Worm (Caenorhabditis elegans): ENCODE data around the gene C54E4.4.

Gene C54E4.4

DNA sequence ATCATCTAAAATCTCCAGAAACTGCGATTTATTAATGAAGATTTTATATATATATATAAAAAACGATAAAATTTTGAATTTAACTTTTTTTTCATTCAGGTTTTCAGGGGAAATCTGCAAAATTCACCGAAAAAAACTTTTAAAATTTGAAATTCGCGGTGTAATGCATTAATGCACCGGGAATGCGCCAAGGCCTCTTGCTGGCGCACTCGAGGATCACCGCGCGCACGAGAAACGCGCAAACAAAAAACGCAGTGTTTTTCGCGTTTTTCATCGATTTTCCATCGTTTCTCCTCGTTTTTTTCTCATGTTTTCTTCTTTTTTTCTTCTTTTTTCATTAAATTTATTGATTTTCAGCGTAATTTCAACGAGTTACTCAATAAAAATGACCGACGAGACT lies 9.1 kb upstream of the C54E4.4 start, which contains the start of gene hrpu-2 (continued):
- TF ChIP-seq nhr-11 (tag; optimal IDR thresholded peaks at IDR 0.05) (no peak), pqm-1 (tag; optimal IDR thresholded peaks at IDR 0.05) (no peak), lin-11 (tag; optimal IDR thresholded peaks at IDR 0.05) (no peak), sox-2 (GFP tag; IDR thresholded peaks at IDR 0.05) (no peak), pat-9 (tag; optimal IDR thresholded peaks at IDR 0.05) (no peak), hlh-15 (tag; optimal IDR thresholded peaks at IDR 0.05) (no peak), ceh-48 (tag; optimal IDR thresholded peaks at IDR 0.05) (peak; percentile 58), fkh-6 (tag; optimal IDR thresholded peaks at IDR 0.05) (no peak), pros-1 (tag; optimal IDR thresholded peaks at IDR 0.05) (no peak), tbx-2 (tag; optimal IDR thresholded peaks at IDR 0.05) (peak; percentile 32), K09A11.1 (tag; optimal IDR thresholded peaks at IDR 0.05; ENCODE audit: insufficient read depth) (no peak), ceh-22 (tag; optimal IDR thresholded peaks at IDR 0.05) (no peak), ceh-14 (tag; optimal IDR thresholded peaks at IDR 0.05) (no peak), ahr-1 (tag; optimal IDR thresholded peaks at IDR 0.05) (no peak), nfya-1 (tag; optimal IDR thresholded peaks at IDR 0.05) (peak; percentile 62), dve-1 (tag; optimal IDR thresholded peaks at IDR 0.05) (no peak), hlh-6 (tag; optimal IDR thresholded peaks at IDR 0.05) (no peak), ceh-9 (tag; optimal IDR thresholded peaks at IDR 0.05) (no peak), fkh-10 (GFP tag; optimal IDR thresholded peaks at IDR 0.05) (no peak), K02D7.2 (tag; optimal IDR thresholded peaks at IDR 0.05) (no peak), pag-3 (tag; optimal IDR thresholded peaks at IDR 0.05; ENCODE audit: borderline replicate concordance) (no peak), ref-2 (tag; optimal IDR thresholded peaks at IDR 0.05) (no peak), elt-2 (tag; optimal IDR thresholded peaks at IDR 0.05) (peak; percentile 18), hlh-8 (tag; optimal IDR thresholded peaks at IDR 0.05) (no peak), ceh-45 (GFP tag; IDR thresholded peaks at IDR 0.05) (no peak), ceh-6 (GFP tag; optimal IDR thresholded peaks at IDR 0.05) (no peak), ets-4 (tag; optimal IDR thresholded peaks at IDR 0.05) (no peak), unc-86 (tag; optimal IDR thresholded peaks at IDR 0.05) (peak; percentile 24), ceh-24 (tag; optimal IDR thresholded peaks at IDR 0.05) (no peak), Y22D7AL.16 (tag; optimal IDR thresholded peaks at IDR 0.05) (no peak), sdc-2 (tag; optimal IDR thresholded peaks at IDR 0.05) (no peak), lim-6 (tag; optimal IDR thresholded peaks at IDR 0.05) (no peak), ceh-30 (tag; optimal IDR thresholded peaks at IDR 0.05) (no peak), ceh-2 (tag; optimal IDR thresholded peaks at IDR 0.05) (no peak)

DNA sequence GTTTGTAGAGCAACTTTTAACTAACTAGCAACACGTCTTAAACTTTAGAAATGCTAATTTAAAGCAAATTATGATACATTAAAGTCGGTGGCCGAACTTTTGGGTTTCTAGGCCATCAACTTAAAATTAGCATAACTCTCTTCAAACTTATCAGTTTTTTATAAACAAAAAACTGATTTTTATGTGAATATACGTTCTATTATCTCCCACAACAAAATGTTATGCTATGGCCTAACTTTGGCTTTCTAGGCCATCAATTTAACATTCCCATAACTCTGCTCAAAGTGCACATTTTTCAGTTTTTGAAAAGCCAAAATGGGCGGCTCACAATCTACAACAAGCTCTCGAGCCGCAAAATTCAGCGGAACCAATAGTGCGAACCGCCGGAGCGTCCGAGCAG lies 6.9 kb upstream of the C54E4.4 start, which contains the start of gene C54E4.1:
Gene C54E4.1 (plus strand): TSS at position 301 of the 400 bp plus-strand sequence.
- TF ChIP-seq nhr-232 (tag; optimal IDR thresholded peaks at IDR 0.05) (no peak), odd-2 (tag; optimal IDR thresholded peaks at IDR 0.05) (no peak), dve-1 (tag; optimal IDR thresholded peaks at IDR 0.05) (no peak), unc-3 (GFP tag; conservative IDR thresholded peaks at IDR 0.05) (no peak), unc-3 (tag; optimal IDR thresholded peaks at IDR 0.05) (no peak), unc-55 (GFP tag; optimal IDR thresholded peaks at IDR 0.05) (no peak), fax-1 (tag; optimal IDR thresholded peaks at IDR 0.05) (no peak), ceh-14 (tag; optimal IDR thresholded peaks at IDR 0.05) (no peak), rnt-1 (tag; optimal IDR thresholded peaks at IDR 0.05) (no peak), ceh-24 (tag; optimal IDR thresholded peaks at IDR 0.05) (no peak), ceh-30 (tag; optimal IDR thresholded peaks at IDR 0.05) (no peak), ceh-34 (tag; optimal IDR thresholded peaks at IDR 0.05) (no peak), ceh-31 (tag; optimal IDR thresholded peaks at IDR 0.05) (no peak), hlh-15 (tag; optimal IDR thresholded peaks at IDR 0.05) (no peak), pha-4 (tag; optimal IDR thresholded peaks at IDR 0.05) (no peak), madf-2 (tag; optimal IDR thresholded peaks at IDR 0.05) (no peak), C08G9.2 (tag; optimal IDR thresholded peaks at IDR 0.05) (no peak), ceh-45 (GFP tag; IDR thresholded peaks at IDR 0.05) (no peak)

All from whole organism, late embryonic.